Worm (Caenorhabditis elegans) whole organism, late embryonic: ENCODE results near the gene C10B5.3.
"Not testable (repeated sequence)": the region's sequence is repeated elsewhere in the genome, so short reads cannot be mapped to it uniquely, and the experiment has no call there.

Source experiments
- ceh-45 ChIP-seq: fragments of 200-800 bp; sonication (Bioruptor generic); IDR thresholded peaks from 2 replicates; pipeline ENCODE4 v1.3.6; 2022; ENCODE audit warnings: missing genetic modification reagents, missing genetic modification characterization, missing compliant biosample characterization
- dmd-4 ChIP-seq: sonication (generic microtip); optimal IDR thresholded peaks from 2 replicates; lab custom pipeline; 2016; ENCODE audit warnings: borderline replicate concordance, missing genetic modification characterization, missing compliant biosample characterization
- eyg-1 ChIP-seq: sonication (generic microtip); optimal IDR thresholded peaks from 2 replicates; lab custom pipeline; 2016; ENCODE audit warnings: missing genotype, missing genetic modification characterization, missing compliant biosample characterization
- hlh-30 ChIP-seq: sonication (generic microtip); optimal IDR thresholded peaks from 2 replicates; lab custom pipeline; 2017; ENCODE audit warnings: antibody characterized with exemption, missing genetic modification characterization, missing compliant biosample characterization; ENCODE audit not compliant: insufficient read depth
- nfya-1 ChIP-seq: sonication (generic microtip); optimal IDR thresholded peaks from 2 replicates; lab custom pipeline; 2017; ENCODE audit warnings: missing genetic modification characterization, mild to moderate bottlenecking, missing compliant biosample characterization, antibody characterized with exemption, moderate library complexity
- nhr-11 ChIP-seq: fragments of 150-350 bp; optimal IDR thresholded peaks from 2 replicates; lab custom pipeline; 2014; ENCODE audit warnings: missing biosample characterization, missing genetic modification characterization
- pha-4 ChIP-seq: fragments of 150-350 bp; optimal IDR thresholded peaks from 2 replicates; lab custom pipeline; 2018; ENCODE audit warnings: missing biosample characterization, missing genetic modification reagents, missing genetic modification characterization
- pqm-1 ChIP-seq: sonication (generic microtip); optimal IDR thresholded peaks from 2 replicates; lab custom pipeline; 2016; ENCODE audit warnings: missing genetic modification characterization, missing compliant biosample characterization
- sox-2 ChIP-seq: fragments of 200-800 bp; sonication (Bioruptor generic); IDR thresholded peaks from 2 replicates; pipeline ENCODE4 v1.3.6; 2022; ENCODE audit warnings: missing genetic modification reagents, missing genetic modification characterization, missing compliant biosample characterization
- unc-86 ChIP-seq: sonication (generic microtip); optimal IDR thresholded peaks from 2 replicates; lab custom pipeline; 2016; ENCODE audit warnings: missing genetic modification characterization, missing compliant biosample characterization

DNA sequence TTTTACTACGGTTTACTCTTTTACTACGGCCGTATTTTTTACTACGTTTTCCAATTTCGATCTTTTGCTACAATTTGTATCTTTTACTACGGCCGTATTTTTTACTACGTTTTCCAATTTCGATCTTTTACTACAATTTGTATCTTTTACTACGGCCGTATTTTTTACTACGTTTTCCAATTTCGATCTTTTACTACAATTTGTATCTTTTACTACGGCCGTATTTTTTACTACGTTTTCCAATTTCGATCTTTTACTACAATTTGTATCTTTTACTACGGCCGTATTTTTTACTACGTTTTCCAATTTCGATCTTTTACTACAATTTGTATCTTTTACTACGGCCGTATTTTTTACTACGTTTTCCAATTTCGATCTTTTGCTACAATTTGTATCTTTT lies 13.2 kb downstream of the C10B5.3 start, which contains the start of gene F25G6.1:
- TF ChIP-seq hlh-30 (tag; lab: Kevin White, UChicago); nfya-1 (tag; lab: Kevin White, UChicago); pha-4 (tag; lab: Kevin White, UChicago); dmd-4 (tag; lab: Kevin White, UChicago); unc-86; eyg-1 (tag; lab: Kevin White, UChicago); pqm-1; sox-2 (GFP tag; lab: Robert Waterston, UW); nhr-11 (tag; lab: Kevin White, UChicago); ceh-45: not testable (repeated sequence)
